Fruit fly (Drosophila melanogaster) whole organism, adult: ENCODE measurements around the gene Wdfy2.

ENCODE experiments used
- CG11617 ChIP-seq: fragments of 200-800 bp; sonication (Bioruptor generic); optimal IDR thresholded peaks from 2 replicates; lab custom pipeline; 2017; ENCODE audit warnings: mild to moderate bottlenecking, missing biosample characterization, missing genetic modification reagents, missing genetic modification characterization
- CG12768 ChIP-seq: fragments of 200-800 bp; sonication (Bioruptor generic); optimal IDR thresholded peaks from 2 replicates; lab custom pipeline; 2017; ENCODE audit warnings: missing biosample characterization, missing genetic modification characterization, mild to moderate bottlenecking, moderate library complexity, missing genetic modification reagents
- CG14711 ChIP-seq: fragments of 200-800 bp; sonication (Bioruptor generic); optimal IDR thresholded peaks from 2 replicates; lab custom pipeline; 2018; ENCODE audit warnings: missing biosample characterization, mild to moderate bottlenecking, missing genetic modification characterization, moderate library complexity
- CG1620 ChIP-seq: fragments of 200-800 bp; sonication (Bioruptor generic); optimal IDR thresholded peaks from 2 replicates; lab custom pipeline; 2016; ENCODE audit warnings: missing biosample characterization, missing genetic modification characterization
- CG33017 ChIP-seq: fragments of 200-800 bp; sonication (Bioruptor generic); optimal IDR thresholded peaks from 2 replicates; lab custom pipeline; 2018; ENCODE audit warnings: missing biosample characterization, mild to moderate bottlenecking, missing genetic modification characterization, moderate library complexity
- CG5204 ChIP-seq: fragments of 200-800 bp; sonication (Bioruptor generic); optimal IDR thresholded peaks from 2 replicates; lab custom pipeline; 2016; ENCODE audit warnings: missing biosample characterization, missing genetic modification characterization
- CG7045 ChIP-seq: fragments of 200-800 bp; sonication (Bioruptor generic); optimal IDR thresholded peaks from 2 replicates; lab custom pipeline; 2017; ENCODE audit warnings: missing biosample characterization, mild to moderate bottlenecking, missing genetic modification characterization
- CG7101 ChIP-seq: fragments of 200-800 bp; sonication (Bioruptor generic); optimal IDR thresholded peaks from 2 replicates; lab custom pipeline; 2018; ENCODE audit warnings: missing biosample characterization, mild to moderate bottlenecking, missing genetic modification characterization, moderate library complexity
- Clk ChIP-seq: fragments of 200-800 bp; sonication (Bioruptor generic); optimal IDR thresholded peaks from 2 replicates; lab custom pipeline; 2017; ENCODE audit warnings: missing biosample characterization, missing genetic modification characterization
- Crg-1 ChIP-seq: fragments of 200-800 bp; sonication (Bioruptor generic); optimal IDR thresholded peaks from 2 replicates; lab custom pipeline; 2016; ENCODE audit warnings: missing biosample characterization, missing genetic modification characterization
- Hr96 ChIP-seq: fragments of 200-800 bp; sonication (Bioruptor generic); optimal IDR thresholded peaks from 2 replicates; lab custom pipeline; 2016; ENCODE audit warnings: missing biosample characterization, missing genetic modification characterization
- Mnt ChIP-seq: fragments of 200-800 bp; sonication (Bioruptor generic); optimal IDR thresholded peaks from 2 replicates; lab custom pipeline; 2016; ENCODE audit warnings: missing biosample characterization, mild to moderate bottlenecking, missing genetic modification characterization
- bab1 ChIP-seq: fragments of 200-800 bp; sonication (Bioruptor generic); optimal IDR thresholded peaks from 3 replicates; lab custom pipeline; 2019; ENCODE audit warnings: missing biosample characterization, mild to moderate bottlenecking, missing genetic modification characterization, moderate library complexity
- cic ChIP-seq: fragments of 200-800 bp; sonication (Bioruptor generic); optimal IDR thresholded peaks from 2 replicates; lab custom pipeline; 2017; ENCODE audit warnings: missing biosample characterization, mild to moderate bottlenecking, missing genetic modification characterization, moderate library complexity
- cnc ChIP-seq, 2 experiments: fragments of >200 bp; optimal IDR thresholded peaks; 2 replicates each; lab custom pipeline; 2017
- kay ChIP-seq: fragments of 200-800 bp; sonication (Bioruptor generic); peaks from one replicate; lab custom pipeline; 2016; ENCODE audit warnings: missing biosample characterization, missing genetic modification characterization, borderline replicate concordance
- ovo ChIP-seq: fragments of 200-800 bp; sonication (Bioruptor generic); optimal IDR thresholded peaks from 2 replicates; lab custom pipeline; 2016; ENCODE audit warnings: missing biosample characterization, missing genetic modification characterization
- pad ChIP-seq: fragments of 200-800 bp; sonication (Bioruptor generic); optimal IDR thresholded peaks from 3 replicates; lab custom pipeline; 2017; ENCODE audit warnings: missing biosample characterization, missing genetic modification characterization, mild to moderate bottlenecking, moderate library complexity, missing genetic modification reagents
- tj ChIP-seq: fragments of 200-800 bp; sonication (Bioruptor generic); optimal IDR thresholded peaks from 3 replicates; lab custom pipeline; 2017; ENCODE audit warnings: missing biosample characterization, mild to moderate bottlenecking, missing genetic modification characterization, moderate library complexity
- toe ChIP-seq: fragments of 200-800 bp; sonication (Bioruptor generic); optimal IDR thresholded peaks from 2 replicates; lab custom pipeline; 2016; ENCODE audit warnings: missing biosample characterization, missing genetic modification characterization

Wdfy2 gene

DNA sequence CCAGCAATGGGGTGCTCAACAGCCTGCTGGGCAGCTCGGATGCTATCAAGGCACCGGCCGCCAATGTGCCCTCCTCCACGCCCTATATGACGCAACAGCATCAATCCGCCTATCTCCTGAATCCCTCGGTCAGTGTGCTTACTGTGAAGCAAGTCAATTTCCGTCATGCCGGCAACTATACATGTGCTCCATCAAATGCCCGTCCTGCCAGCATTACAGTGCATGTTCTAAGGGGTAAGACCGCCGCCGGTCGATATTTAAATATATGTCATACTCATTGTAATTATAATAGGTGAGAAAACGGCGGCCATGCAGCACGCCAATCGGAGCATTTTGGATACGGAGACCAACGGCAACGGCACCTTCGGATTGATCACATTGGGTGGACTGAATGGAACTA, 44.5 kb upstream of the Wdfy2 start:
- no peak for TF ChIP-seq CG7045 (GFP tag; lab: Kevin White, UChicago)
- TF ChIP-seq bab1 (GFP tag; lab: Kevin White, UChicago), result no peak

- TF ChIP-seq Mnt (GFP tag; lab: Kevin White, UChicago), result no peak
- TF ChIP-seq CG12768 (GFP tag; lab: Kevin White, UChicago), result no peak
- peak; percentile 15 for TF ChIP-seq bab1 (GFP tag; lab: Kevin White, UChicago)
- TF ChIP-seq ovo (GFP tag; lab: Kevin White, UChicago), result no peak
- TF ChIP-seq kay (GFP tag; lab: Kevin White, UChicago), result no peak
- no peak for TF ChIP-seq CG7045 (GFP tag; lab: Kevin White, UChicago)
- no peak for TF ChIP-seq CG33017
- TF ChIP-seq CG7101 (tag; lab: Kevin White, UChicago), result no peak
These were observed 43.2 kb upstream of the Wdfy2 start, which contains the start of gene gny for dm6 chr2L:10379865-10380264. Gene gny (plus strand): TSS chr2L:10380103.

dm6 chr2L:10381890-10382450, 41.1 kb upstream of the Wdfy2 start, which contains the start of gene CG5096:
Gene CG5096 (plus strand): TSS chr2L:10382263.
- TF ChIP-seq CG7101 (tag; lab: Kevin White, UChicago), result peak; percentile 96
- TF ChIP-seq ovo (GFP tag; lab: Kevin White, UChicago), result no peak
- TF ChIP-seq Mnt (GFP tag; lab: Kevin White, UChicago), result peak; percentile 56
- TF ChIP-seq Clk, result peak; percentile 63
- no peak for TF ChIP-seq bab1 (GFP tag; lab: Kevin White, UChicago)
- peak; percentile 96 for TF ChIP-seq CG33017
- TF ChIP-seq cnc (optimal IDR thresholded peaks at IDR 0.05; lab: Kevin White, UChicago), result peak in 1 of 2 experiments; percentile 27
- peak; percentile 92 for TF ChIP-seq CG12768 (GFP tag; lab: Kevin White, UChicago)
- TF ChIP-seq CG14711 (tag; lab: Kevin White, UChicago), result peak; percentile 90
- peak; percentile 97 for TF ChIP-seq kay (GFP tag; lab: Kevin White, UChicago)
- peak; percentile 55 for TF ChIP-seq Crg-1
- TF ChIP-seq Hr96, result no peak
- peak; percentile 86 for TF ChIP-seq cic (GFP tag; lab: Kevin White, UChicago)
- TF ChIP-seq CG11617 (GFP tag; lab: Kevin White, UChicago), result peak; percentile 92
- TF ChIP-seq CG5204 (GFP tag; lab: Kevin White, UChicago), result no peak
- peak; percentile 46 for TF ChIP-seq tj (GFP tag; lab: Kevin White, UChicago)
- peak; percentile 71 for TF ChIP-seq pad (GFP tag; lab: Kevin White, UChicago)
- TF ChIP-seq CG1620, result no peak
- TF ChIP-seq toe (GFP tag; lab: Kevin White, UChicago), result no peak
- TF ChIP-seq CG7045 (GFP tag; lab: Kevin White, UChicago), result peak; percentile 82

- TF ChIP-seq tj (GFP tag; lab: Kevin White, UChicago) (peak; percentile 40), CG5204 (GFP tag; lab: Kevin White, UChicago) (no peak), kay (GFP tag; lab: Kevin White, UChicago) (peak; percentile 82), CG12768 (GFP tag; lab: Kevin White, UChicago) (peak; percentile 62), CG7045 (GFP tag; lab: Kevin White, UChicago) (peak; percentile 74), toe (GFP tag; lab: Kevin White, UChicago) (no peak), pad (GFP tag; lab: Kevin White, UChicago) (peak; percentile 37), CG1620 (peak; percentile 40), CG7101 (tag; lab: Kevin White, UChicago) (peak; percentile 64), bab1 (GFP tag; lab: Kevin White, UChicago) (peak; percentile 9), CG33017 (peak; percentile 52), CG14711 (tag; lab: Kevin White, UChicago) (peak; percentile 59), cic (GFP tag; lab: Kevin White, UChicago) (no peak), cnc (optimal IDR thresholded peaks at IDR 0.05; lab: Kevin White, UChicago) (no peak), ovo (GFP tag; lab: Kevin White, UChicago) (no peak), Crg-1 (peak; percentile 21), Mnt (GFP tag; lab: Kevin White, UChicago) (peak; percentile 34), Hr96 (no peak), Clk (peak; percentile 36), CG11617 (GFP tag; lab: Kevin White, UChicago) (peak; percentile 74)
These were observed 36.8 kb upstream of the Wdfy2 start, which contains the start of the genes Cdk1 and mRpS7 for dm6 chr2L:10386208-10386805. Gene Cdk1 (minus strand): TSS chr2L:10386262. Gene mRpS7 (plus strand): TSS chr2L:10386662.

- TF ChIP-seq CG7045 (GFP tag; lab: Kevin White, UChicago), result no peak
- no peak for TF ChIP-seq toe (GFP tag; lab: Kevin White, UChicago)
- TF ChIP-seq CG7101 (tag; lab: Kevin White, UChicago), result no peak
- no peak for TF ChIP-seq cic (GFP tag; lab: Kevin White, UChicago)
- TF ChIP-seq CG12768 (GFP tag; lab: Kevin White, UChicago), result no peak
- no peak for TF ChIP-seq kay (GFP tag; lab: Kevin White, UChicago)
- TF ChIP-seq tj (GFP tag; lab: Kevin White, UChicago), result no peak
- TF ChIP-seq CG11617 (GFP tag; lab: Kevin White, UChicago), result no peak
These were observed 36.3 kb upstream of the Wdfy2 start for dm6 chr2L:10386824-10387223.
